Worm (Caenorhabditis elegans) whole organism, L4 larva: ENCODE measurements around the gene C28D4.8.

ENCODE experiments used
- ZK546.5 ChIP-seq, 2 experiments: sonication (generic microtip); optimal IDR thresholded peaks; 2 replicates each; lab custom pipeline; 2017; ENCODE audit warnings: missing biosample characterization in 2 of 2, missing genetic modification characterization in 2 of 2
- ama-1 ChIP-seq: fragments of 150-350 bp; optimal IDR thresholded peaks from 2 replicates; lab custom pipeline; 2014; ENCODE audit warnings: inconsistent platforms, mixed read lengths
- attf-4 ChIP-seq: sonication (generic microtip); optimal IDR thresholded peaks from 3 replicates; lab custom pipeline; 2017; ENCODE audit warnings: missing biosample characterization, missing genetic modification characterization
- egl-27 ChIP-seq: sonication (generic microtip); optimal IDR thresholded peaks from 3 replicates; lab custom pipeline; 2017; ENCODE audit warnings: missing biosample characterization, missing genetic modification reagents, missing genetic modification characterization
- jun-1 ChIP-seq: fragments of 150-350 bp; optimal IDR thresholded peaks from 2 replicates; lab custom pipeline; 2014; ENCODE audit warnings: missing biosample characterization, missing genetic modification reagents, missing genetic modification characterization
- lin-13 ChIP-seq: fragments of 150-350 bp; optimal IDR thresholded peaks from 2 replicates; lab custom pipeline; 2014; ENCODE audit warnings: missing biosample characterization, missing genetic modification reagents, missing genetic modification characterization
- lir-3 ChIP-seq: sonication (generic microtip); optimal IDR thresholded peaks from 2 replicates; lab custom pipeline; 2016; ENCODE audit warnings: mild to moderate bottlenecking, missing genetic modification characterization, missing compliant biosample characterization
- mdl-1 ChIP-seq, 2 experiments: fragments of 150-350 bp in 1 of 2; sonication (generic microtip) in 1 of 2; optimal IDR thresholded peaks; 2 replicates each; lab custom pipeline; 2014 to 2017; ENCODE audit warnings: missing biosample characterization in 2 of 2, missing genetic modification characterization in 2 of 2
- nhr-237 ChIP-seq: sonication (generic microtip); optimal IDR thresholded peaks from 2 replicates; lab custom pipeline; 2017; ENCODE audit warnings: missing biosample characterization, missing genetic modification characterization
- nhr-25 ChIP-seq: sonication (generic microtip); optimal IDR thresholded peaks from 2 replicates; lab custom pipeline; 2017; ENCODE audit warnings: missing genetic modification characterization, mild to moderate bottlenecking, missing compliant biosample characterization, antibody characterized with exemption, moderate library complexity, borderline replicate concordance; ENCODE audit not compliant: insufficient read depth
- pha-4 ChIP-seq, 2 experiments: fragments of 150-350 bp in 1 of 2; fragments of 200-800 bp in 1 of 2; sonication (Bioruptor generic) in 1 of 2; IDR thresholded peaks in 1 of 2; optimal IDR thresholded peaks in 1 of 2; 2 replicates each; pipeline versions ENCODE4 v1.3.6 to Lab custom; 2014 to 2022; ENCODE audit warnings: missing genetic modification characterization in 2 of 2, missing genetic modification reagents in 2 of 2, missing biosample characterization in 1 of 2, missing compliant biosample characterization in 1 of 2
- vab-7 ChIP-seq: fragments of 200-800 bp; sonication (Bioruptor generic); IDR thresholded peaks from 2 replicates; pipeline ENCODE4 v1.3.6; 2022; ENCODE audit warnings: missing genetic modification reagents, missing genetic modification characterization, missing compliant biosample characterization
- zag-1 ChIP-seq: fragments of 150-350 bp; optimal IDR thresholded peaks from 2 replicates; lab custom pipeline; 2014; ENCODE audit warnings: missing biosample characterization, missing genetic modification characterization
- ztf-11 ChIP-seq: fragments of 150-350 bp; optimal IDR thresholded peaks from 2 replicates; lab custom pipeline; 2014; ENCODE audit warnings: missing biosample characterization, missing genetic modification characterization

ce11 chrIV:9748342-9748741 is at the start of gene C28D4.8:
- TF ChIP-seq pha-4 (GFP tag; IDR thresholded peaks at IDR 0.05; lab: Robert Waterston, UW), result no peak
- TF ChIP-seq pha-4 (tag; optimal IDR thresholded peaks at IDR 0.05; lab: Kevin White, UChicago), result no peak
- TF ChIP-seq ztf-11 (tag; lab: Kevin White, UChicago), result no peak
- no peak for TF ChIP-seq vab-7
- TF ChIP-seq ZK546.5 (tag; optimal IDR thresholded peaks at IDR 0.05; lab: Kevin White, UChicago), result no peak
- TF ChIP-seq nhr-237 (tag; lab: Kevin White, UChicago), result no peak
- no peak for TF ChIP-seq egl-27
- no peak for TF ChIP-seq mdl-1 (tag; optimal IDR thresholded peaks at IDR 0.05; lab: Kevin White, UChicago)
- no peak for TF ChIP-seq zag-1
- no peak for TF ChIP-seq jun-1 (tag; lab: Kevin White, UChicago)
- no peak for TF ChIP-seq ama-1
- no peak for TF ChIP-seq attf-4
- TF ChIP-seq nhr-25 (tag; lab: Kevin White, UChicago), result no peak
- TF ChIP-seq lin-13 (GFP tag; lab: Kevin White, UChicago), result no peak
- no peak for TF ChIP-seq lir-3 (tag; lab: Kevin White, UChicago)
